Worm (Caenorhabditis elegans): ENCODE measurements around the gene H34I24.2.

- TF ChIP-seq ztf-11 (tag; optimal IDR thresholded peaks at IDR 0.05) (no peak), lin-13 (tag; optimal IDR thresholded peaks at IDR 0.05) (no peak), unc-39 (tag; optimal IDR thresholded peaks at IDR 0.05) (no peak), nhr-237 (tag; optimal IDR thresholded peaks at IDR 0.05) (no peak)
Measured at ce11 chrIII:2866597-2866996, 24.8 kb downstream of the H34I24.2 start.

Data from whole organism, mixed stage, embryonic.